Worm (Caenorhabditis elegans) whole organism, L4/young adult: ENCODE results near the gene C44B7.7.
A peak's percentile ranks its signal among the peaks of the same experiment; 100 is the strongest.

Source experiments
- W03F9.2 ChIP-seq: fragments of 150-350 bp; optimal IDR thresholded peaks from 2 replicates; lab custom pipeline; 2014; ENCODE audit warnings: missing biosample characterization, missing genetic modification characterization
- dao-5 ChIP-seq: sonication (generic microtip); optimal IDR thresholded peaks from 2 replicates; lab custom pipeline; 2016; ENCODE audit warnings: missing genotype, missing genetic modification characterization, moderate library complexity, missing compliant biosample characterization
- him-1 ChIP-seq: sonication (generic microtip); optimal IDR thresholded peaks from 2 replicates; lab custom pipeline; 2016; ENCODE audit warnings: missing genotype, missing genetic modification reagents, missing genetic modification characterization, missing compliant biosample characterization

C44B7.7 gene

DNA sequence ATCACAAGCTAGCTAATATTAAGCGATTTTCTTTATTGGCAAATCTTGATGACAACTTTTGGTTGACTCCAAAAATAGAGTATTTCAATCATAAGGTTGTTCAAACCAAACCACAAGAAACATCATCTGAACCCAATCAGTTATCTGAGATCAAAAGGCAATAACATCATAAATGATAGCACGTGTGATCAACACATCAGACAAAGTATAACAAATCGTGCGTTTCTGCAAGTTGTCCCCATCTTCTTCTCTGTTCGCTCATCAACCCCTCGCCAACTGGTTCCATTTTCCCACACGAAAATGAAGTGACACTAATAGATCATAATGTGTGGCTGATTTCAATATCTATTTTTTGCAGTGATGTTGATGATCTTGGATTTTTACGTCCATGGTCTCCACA lies 30.7 kb downstream of the C44B7.7 start:
- TF ChIP-seq W03F9.2 (no peak), dao-5 (tag; lab: Kevin White, UChicago) (no peak), him-1 (tag; lab: Kevin White, UChicago) (no peak)

DNA sequence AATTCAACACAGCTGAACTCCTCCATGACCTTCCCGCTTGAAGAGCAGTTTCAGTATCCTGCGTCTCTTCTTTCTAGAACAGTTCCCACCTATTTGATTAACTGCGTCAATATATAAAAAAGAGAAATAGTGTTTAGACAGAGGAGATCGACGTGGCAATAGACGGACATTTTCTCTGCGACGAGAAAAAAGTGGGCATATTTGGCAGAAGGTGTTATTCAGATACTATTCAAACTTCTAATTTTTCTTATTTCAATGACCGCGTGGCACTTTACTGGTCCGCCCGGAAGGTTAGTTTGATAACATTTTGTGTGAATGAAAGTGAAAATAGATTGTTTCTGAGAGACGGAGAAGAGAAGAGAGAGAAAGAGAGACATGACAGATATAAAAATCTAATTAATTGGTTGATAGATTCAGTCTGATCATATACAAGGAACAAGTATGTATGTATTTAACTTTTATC lies 32.0 kb downstream of the C44B7.7 start, which contains the start of gene tbc-6:
Gene tbc-6 (plus strand): TSS at position 208 of the 463 bp plus-strand sequence.
- TF ChIP-seq him-1 (tag; lab: Kevin White, UChicago): no peak
- peak; percentile 61 for TF ChIP-seq W03F9.2

DNA sequence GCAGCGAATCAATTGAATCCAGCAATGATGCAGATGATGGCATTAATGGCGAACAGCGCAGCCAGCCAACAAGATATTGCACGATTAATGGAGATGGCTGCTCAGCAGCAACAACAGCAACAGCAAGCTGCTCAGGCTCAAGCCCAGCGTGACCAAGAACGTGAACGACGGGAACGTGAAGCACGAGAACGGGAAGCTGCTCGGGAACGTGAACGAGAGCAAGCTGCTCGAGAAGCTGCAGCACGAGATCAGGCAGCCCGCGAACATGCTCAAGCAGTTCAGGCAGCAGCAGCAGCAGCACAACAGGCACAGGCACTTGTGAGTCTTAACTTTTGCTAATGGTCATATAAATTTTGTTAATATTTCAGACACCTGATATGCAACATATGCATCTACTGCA lies 33.2 kb downstream of the C44B7.7 start:
- TF ChIP-seq him-1 (tag; lab: Kevin White, UChicago) (no peak), dao-5 (tag; lab: Kevin White, UChicago) (no peak), W03F9.2 (no peak)

DNA sequence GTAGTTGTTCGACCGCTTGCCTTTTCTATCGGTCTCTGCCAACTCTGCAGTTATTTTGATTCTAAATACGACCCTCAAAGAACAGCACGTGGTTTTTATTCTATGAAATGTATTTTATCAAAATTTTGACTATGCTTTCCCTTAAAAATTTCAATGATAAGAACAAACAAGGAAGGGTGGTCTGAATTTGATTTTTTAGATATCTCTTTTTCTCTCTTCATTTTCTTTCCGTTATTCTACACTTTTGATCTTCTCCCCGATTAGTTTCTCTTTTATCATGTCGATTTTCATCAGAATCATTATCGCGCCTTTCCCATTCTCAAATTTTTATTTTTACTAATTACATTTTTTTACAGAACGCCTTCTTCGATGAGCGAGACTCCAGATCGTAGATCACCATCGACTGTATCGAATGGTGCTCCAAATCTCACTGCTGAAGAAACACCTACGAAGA lies 34.9 kb downstream of the C44B7.7 start:
- no peak for TF ChIP-seq W03F9.2

DNA sequence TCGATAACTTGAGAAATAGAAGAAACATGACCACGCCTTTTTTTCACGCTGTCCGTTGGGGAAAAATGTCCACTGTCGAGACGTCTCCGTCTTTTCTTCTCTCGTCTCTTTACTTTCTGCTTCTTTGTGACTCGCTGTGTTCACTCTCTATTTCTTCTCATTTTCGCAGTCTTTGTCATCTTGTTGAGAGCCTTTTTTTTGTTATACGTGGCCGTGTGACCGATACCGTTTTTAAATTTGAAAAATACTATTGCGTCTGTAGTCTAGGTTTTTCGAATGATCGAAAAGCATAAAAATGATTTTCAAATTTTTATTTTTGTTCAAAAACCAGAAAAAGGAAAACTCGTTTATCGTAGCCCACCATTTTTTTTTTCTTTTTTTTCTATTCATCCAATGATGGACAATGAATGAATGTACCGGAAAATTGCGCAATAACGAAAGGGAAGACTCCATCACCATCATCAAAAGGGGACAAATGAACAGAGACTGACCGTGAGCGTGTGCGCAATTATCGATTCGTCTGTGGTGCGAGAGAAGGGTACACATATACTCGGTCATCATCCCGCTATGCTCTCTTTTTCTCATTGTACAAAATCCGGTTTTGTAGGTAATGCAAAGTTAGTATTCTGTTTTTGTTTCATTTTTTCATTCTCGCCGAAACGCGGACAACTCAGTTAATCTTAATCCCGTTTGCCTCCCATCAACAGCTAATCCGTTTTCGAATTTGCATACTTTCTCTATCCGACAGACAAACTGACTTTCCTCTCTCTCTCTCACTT lies 35.6 kb downstream of the C44B7.7 start:
- TF ChIP-seq dao-5 (tag; lab: Kevin White, UChicago): no peak
- TF ChIP-seq him-1 (tag; lab: Kevin White, UChicago): no peak
- TF ChIP-seq W03F9.2: no peak

DNA sequence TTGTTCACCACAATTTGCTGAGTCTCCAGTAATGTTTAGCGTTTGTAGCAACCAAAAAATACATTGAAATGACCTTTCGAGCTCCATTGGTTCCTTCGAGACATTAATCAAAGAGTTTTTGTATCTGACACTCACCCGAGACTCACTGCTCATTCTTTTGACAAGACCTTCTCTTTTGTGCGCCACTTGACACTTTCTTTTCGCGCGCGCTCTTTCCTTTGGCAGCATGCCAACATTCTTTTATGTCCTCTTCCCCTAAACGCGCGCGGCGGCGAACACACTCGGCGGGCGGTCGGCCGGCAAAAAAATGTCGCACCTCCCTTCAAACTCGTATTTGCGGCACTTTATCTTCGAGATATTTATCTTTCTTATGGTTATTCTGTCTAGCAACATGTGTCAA lies 36.3 kb downstream of the C44B7.7 start:
- TF ChIP-seq W03F9.2: no peak
- TF ChIP-seq him-1 (tag; lab: Kevin White, UChicago): no peak
- no peak for TF ChIP-seq dao-5 (tag; lab: Kevin White, UChicago)

DNA sequence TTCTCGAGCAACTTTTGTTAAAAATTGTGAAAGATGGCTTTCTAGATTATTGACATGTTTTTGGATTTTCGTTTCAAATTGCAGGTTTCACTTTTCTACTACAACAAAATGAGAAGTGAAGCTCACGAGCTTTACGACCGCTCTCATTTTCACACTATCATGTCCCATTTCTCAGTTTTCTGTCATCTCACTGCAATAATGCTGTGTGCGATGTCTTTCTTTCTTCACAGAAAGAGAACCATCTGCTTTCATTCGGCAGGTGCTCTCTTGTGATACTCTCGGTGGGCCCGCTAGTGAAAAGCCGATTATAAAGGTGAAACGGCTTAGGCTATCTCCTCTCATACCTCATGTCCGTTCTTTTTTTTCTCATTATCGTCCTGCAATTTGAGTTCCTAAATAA lies 36.8 kb downstream of the C44B7.7 start:
- no peak for TF ChIP-seq dao-5 (tag; lab: Kevin White, UChicago)
- no peak for TF ChIP-seq him-1 (tag; lab: Kevin White, UChicago)
- no peak for TF ChIP-seq W03F9.2

DNA sequence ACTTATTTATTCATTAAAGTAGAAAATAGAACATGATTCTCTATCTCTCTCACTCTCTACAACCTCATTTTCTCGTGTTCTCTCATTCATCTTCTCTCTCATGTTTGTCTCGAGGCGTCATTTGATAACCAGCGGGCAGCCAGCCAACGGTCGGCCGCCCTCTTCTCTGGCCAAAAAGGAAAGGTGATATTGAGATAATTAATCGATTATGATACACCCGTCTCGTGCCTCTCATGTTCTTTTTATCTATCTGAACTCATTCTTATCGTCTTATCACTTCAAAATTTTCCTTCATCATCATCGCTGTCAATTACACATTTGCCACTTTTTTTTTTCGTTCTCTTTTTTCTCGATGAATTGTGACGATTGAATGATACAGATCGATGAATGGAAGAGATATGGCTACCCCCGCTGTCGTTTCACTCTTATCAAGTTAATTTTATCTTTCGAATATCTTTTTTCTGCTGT lies 37.3 kb downstream of the C44B7.7 start:
- TF ChIP-seq dao-5 (tag; lab: Kevin White, UChicago): no peak
- no peak for TF ChIP-seq him-1 (tag; lab: Kevin White, UChicago)
- no peak for TF ChIP-seq W03F9.2

DNA sequence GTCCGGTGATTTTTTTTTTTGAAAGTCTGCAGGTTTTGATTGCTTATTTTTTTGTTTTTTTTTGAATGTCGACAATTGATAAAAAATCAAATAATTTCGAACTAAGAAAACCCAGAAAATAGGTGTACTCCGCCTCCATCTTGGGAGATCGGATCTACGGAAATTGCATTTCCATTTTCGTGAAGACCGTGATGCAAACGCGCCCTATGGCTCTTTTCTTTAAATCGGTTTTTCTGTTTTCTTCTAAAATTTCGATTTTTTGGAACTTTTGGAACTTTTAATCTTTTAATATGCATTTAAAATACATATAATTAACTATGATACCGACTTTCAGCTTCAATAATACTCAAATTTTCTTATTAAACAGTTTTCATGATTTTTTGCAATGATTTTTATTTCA lies 38.0 kb downstream of the C44B7.7 start:
- TF ChIP-seq W03F9.2 (no peak), dao-5 (tag; lab: Kevin White, UChicago) (no peak), him-1 (tag; lab: Kevin White, UChicago) (no peak)

DNA sequence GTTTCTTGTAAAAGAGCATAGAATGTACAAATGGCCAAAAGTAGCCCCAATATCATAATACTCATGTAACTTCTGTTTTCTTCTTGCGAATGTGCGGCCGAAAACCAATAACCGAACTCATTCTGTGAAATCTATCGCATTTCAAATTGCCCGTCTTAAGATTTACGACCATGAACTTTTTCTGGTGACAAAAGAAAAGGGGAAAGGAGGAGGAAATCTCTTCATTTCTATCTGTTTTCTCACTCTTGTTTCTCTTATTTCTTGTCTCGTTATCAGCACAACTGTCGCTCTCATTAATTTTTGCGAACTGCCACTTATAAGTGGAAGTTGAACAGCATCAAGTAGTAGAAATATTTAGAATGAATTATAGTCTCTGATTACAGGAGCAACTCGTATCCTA lies 38.9 kb downstream of the C44B7.7 start:
- TF ChIP-seq W03F9.2 (no peak), dao-5 (tag; lab: Kevin White, UChicago) (no peak)

DNA sequence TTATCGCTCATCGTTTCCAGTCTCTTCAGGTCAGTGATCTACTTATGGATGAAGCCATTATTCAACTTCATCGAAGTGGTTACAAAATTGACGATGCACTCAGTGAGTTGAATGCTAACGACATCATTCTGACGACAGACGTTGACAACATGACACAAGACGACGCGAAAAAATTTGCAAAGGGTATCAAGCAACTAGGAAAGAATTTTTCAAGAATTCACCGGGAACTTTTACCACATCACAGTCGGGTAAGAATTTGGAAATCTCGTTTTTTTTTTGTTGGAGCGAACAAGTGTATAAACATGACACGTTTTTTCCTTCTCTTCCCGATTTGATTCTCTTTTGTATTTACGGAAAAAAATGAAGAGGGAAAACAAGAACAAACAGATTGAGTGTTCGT lies 39.3 kb downstream of the C44B7.7 start:
- TF ChIP-seq dao-5 (tag; lab: Kevin White, UChicago): no peak
- TF ChIP-seq W03F9.2: no peak

DNA sequence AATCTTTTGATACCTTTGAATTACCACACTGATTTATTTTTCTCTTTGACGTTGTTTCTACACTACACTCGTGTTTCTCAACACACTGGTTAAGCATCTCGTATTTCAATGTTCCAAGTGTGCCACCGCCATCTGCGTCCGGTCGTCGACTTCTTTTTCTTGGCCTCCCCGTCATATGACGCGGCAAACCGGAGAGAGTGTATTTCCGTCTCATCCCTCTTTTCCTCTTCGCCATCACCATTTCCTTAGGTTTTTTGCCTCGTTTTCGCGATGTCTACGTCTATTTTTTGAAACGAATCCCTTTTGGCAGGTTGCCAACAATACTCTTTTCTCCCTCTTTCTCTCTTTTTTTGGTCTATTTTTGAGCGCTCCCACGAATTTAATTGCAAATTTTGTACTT lies 41.0 kb downstream of the C44B7.7 start:
- TF ChIP-seq him-1 (tag; lab: Kevin White, UChicago) (no peak), W03F9.2 (no peak), dao-5 (tag; lab: Kevin White, UChicago) (no peak)

DNA sequence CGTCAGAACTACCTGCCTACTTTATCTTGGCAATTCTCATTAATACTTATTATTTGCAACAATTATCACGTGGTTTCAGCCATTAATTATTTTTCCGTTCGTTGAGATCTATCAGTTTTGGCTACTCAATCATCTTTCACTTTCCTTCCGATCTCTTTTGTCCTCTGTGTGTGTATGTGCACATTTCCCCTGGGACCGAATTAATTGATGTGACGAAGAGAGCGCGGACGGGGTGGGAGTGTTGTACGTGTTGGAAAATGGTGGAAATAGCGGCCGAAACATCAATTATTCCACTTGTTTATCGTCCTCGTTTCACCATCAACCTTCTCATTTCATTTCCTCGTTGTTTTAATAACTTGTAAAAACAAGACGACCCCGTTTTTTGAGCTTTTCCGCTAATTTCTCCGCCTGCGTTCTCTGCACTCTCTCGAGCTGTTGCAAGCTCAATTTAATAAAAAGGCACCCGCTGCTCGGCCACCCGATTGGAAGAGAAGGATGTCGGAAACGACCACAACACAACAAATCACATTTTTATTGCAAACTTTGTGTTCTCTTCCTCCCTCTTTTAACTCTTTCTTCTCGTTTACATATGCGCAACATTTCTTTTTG lies 41.6 kb downstream of the C44B7.7 start:
- TF ChIP-seq him-1 (tag; lab: Kevin White, UChicago) (peak; percentile 33), W03F9.2 (no peak)

DNA sequence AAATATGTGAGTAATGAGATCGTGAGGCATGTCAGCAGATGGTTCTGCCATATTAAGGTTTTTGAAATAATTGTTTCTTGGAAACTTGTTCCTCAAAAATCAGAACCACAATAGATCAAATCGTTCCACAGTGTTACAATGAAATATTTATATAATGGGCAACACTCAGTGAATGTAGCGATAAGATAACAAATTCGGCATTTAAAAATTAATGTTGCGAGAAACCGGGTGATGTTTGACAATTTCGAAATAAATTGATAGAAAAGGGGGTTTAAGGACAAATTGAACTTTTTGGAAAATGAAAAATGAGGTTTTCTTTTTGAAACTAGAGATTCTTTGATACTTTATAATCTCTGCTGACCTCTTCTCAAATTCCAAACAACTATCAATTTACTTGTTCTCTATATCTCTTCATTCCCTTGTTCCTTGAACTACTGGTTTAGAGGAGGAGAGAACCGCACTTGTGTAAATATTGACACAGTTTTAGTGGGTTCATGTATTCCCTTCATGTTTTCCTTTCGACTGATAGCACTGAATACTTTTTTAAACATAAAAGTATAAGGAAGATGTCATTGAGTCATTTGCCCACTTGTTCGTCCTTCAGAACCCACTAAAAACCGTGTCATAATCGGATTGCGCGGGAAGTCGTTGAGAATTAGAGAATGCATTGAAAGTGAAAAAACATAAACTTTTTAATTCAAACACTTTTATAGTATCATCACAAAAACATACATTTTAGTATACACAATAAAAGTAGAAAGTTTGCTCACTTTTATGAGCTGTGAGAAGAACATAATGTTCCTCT lies 43.0 kb downstream of the C44B7.7 start:
- TF ChIP-seq W03F9.2 (no peak), dao-5 (tag; lab: Kevin White, UChicago) (no peak), him-1 (tag; lab: Kevin White, UChicago) (no peak)
